Fruit fly (Drosophila melanogaster) whole organism, embryonic: ENCODE results near the gene RpL23A.

Source experiments
- Adf1 ChIP-seq: fragments of 200-800 bp; sonication (Bioruptor generic); IDR thresholded peaks from 2 replicates; pipeline ENCODE4 v1.3.6; 2022; ENCODE audit warnings: missing biosample characterization, missing genetic modification characterization
- CG1233 ChIP-seq: fragments of 200-800 bp; sonication (Bioruptor generic); optimal IDR thresholded peaks from 4 replicates; lab custom pipeline; 2018; ENCODE audit warnings: missing biosample characterization, mild to moderate bottlenecking, missing genetic modification characterization
- CG14667 ChIP-seq: fragments of 200-800 bp; sonication (Bioruptor generic); IDR thresholded peaks from 2 replicates; pipeline ENCODE4 v1.3.6; 2022; ENCODE audit warnings: missing biosample characterization, missing genetic modification characterization
- CG17612 ChIP-seq: fragments of 200-800 bp; sonication (Bioruptor generic); IDR thresholded peaks from 2 replicates; pipeline ENCODE4 v1.3.6; 2022; ENCODE audit warnings: missing biosample characterization, missing genetic modification characterization
- CG17829 ChIP-seq: fragments of 200-800 bp; optimal IDR thresholded peaks from 2 replicates; lab custom pipeline; 2019; ENCODE audit warnings: missing biosample characterization, mild to moderate bottlenecking, missing genetic modification characterization, moderate library complexity
- CG18262 ChIP-seq: fragments of 200-800 bp; optimal IDR thresholded peaks from 3 replicates; lab custom pipeline; 2019; ENCODE audit warnings: missing biosample characterization, mild to moderate bottlenecking, missing genetic modification characterization, moderate library complexity
- CG2712 ChIP-seq: fragments of 200-800 bp; optimal IDR thresholded peaks from 3 replicates; lab custom pipeline; 2019; ENCODE audit warnings: missing biosample characterization, mild to moderate bottlenecking, missing genetic modification characterization, moderate library complexity
- CG2875 ChIP-seq: fragments of 200-800 bp; sonication (Bioruptor generic); optimal IDR thresholded peaks from 2 replicates; lab custom pipeline; 2017; ENCODE audit warnings: missing biosample characterization, mild to moderate bottlenecking, missing genetic modification characterization, missing genetic modification reagents
- CG32772 ChIP-seq: fragments of 200-800 bp; sonication (Bioruptor generic); IDR thresholded peaks from 2 replicates; pipeline ENCODE4 v1.3.6; 2022; ENCODE audit warnings: missing biosample characterization, missing genetic modification characterization
- CG3407 ChIP-seq: fragments of 200-800 bp; sonication (Bioruptor generic); optimal IDR thresholded peaks from 2 replicates; lab custom pipeline; 2018; ENCODE audit warnings: missing biosample characterization, mild to moderate bottlenecking, missing genetic modification characterization
- CG4707 ChIP-seq: fragments of 200-800 bp; sonication (Bioruptor generic); optimal IDR thresholded peaks from 2 replicates; lab custom pipeline; 2018; ENCODE audit warnings: missing biosample characterization, mild to moderate bottlenecking, missing genetic modification characterization, moderate library complexity
- CG4820 ChIP-seq: fragments of 200-800 bp; sonication (Bioruptor generic); optimal IDR thresholded peaks from 3 replicates; lab custom pipeline; 2016; ENCODE audit warnings: missing biosample characterization, missing genetic modification characterization
- CG4854 ChIP-seq: fragments of 200-800 bp; sonication (Bioruptor generic); optimal IDR thresholded peaks from 2 replicates; lab custom pipeline; 2016; ENCODE audit warnings: missing biosample characterization, missing genetic modification characterization, inconsistent platforms
- CG5245 ChIP-seq: fragments of 200-800 bp; sonication (Bioruptor generic); optimal IDR thresholded peaks from 3 replicates; lab custom pipeline; 2016; ENCODE audit warnings: missing biosample characterization, missing genetic modification characterization
- CG6813 ChIP-seq: fragments of 200-800 bp; sonication (Bioruptor generic); optimal IDR thresholded peaks from 2 replicates; lab custom pipeline; 2017; ENCODE audit warnings: missing biosample characterization, missing genetic modification characterization, mild to moderate bottlenecking, moderate library complexity, missing genetic modification reagents
- Camta ChIP-seq: fragments of 200-800 bp; sonication (Bioruptor generic); optimal IDR thresholded peaks from 2 replicates; lab custom pipeline; 2016; ENCODE audit warnings: missing biosample characterization, missing genetic modification characterization
- Deaf1 ChIP-seq: fragments of 200-800 bp; optimal IDR thresholded peaks from 3 replicates; lab custom pipeline; 2019; ENCODE audit warnings: missing biosample characterization, mild to moderate bottlenecking, missing genetic modification characterization, moderate library complexity
- Drgx ChIP-seq: fragments of 200-800 bp; sonication (Bioruptor generic); IDR thresholded peaks from 2 replicates; pipeline ENCODE4 v1.3.6; 2022; ENCODE audit warnings: missing biosample characterization, missing genetic modification characterization
- Fer3 ChIP-seq: fragments of 200-800 bp; sonication (Bioruptor generic); optimal IDR thresholded peaks from 2 replicates; lab custom pipeline; 2018; ENCODE audit warnings: missing biosample characterization, mild to moderate bottlenecking, missing genetic modification characterization, moderate library complexity
- H2.0 ChIP-seq: fragments of 200-800 bp; sonication (Bioruptor generic); IDR thresholded peaks from 2 replicates; pipeline ENCODE4 v1.3.6; 2022; ENCODE audit warnings: missing biosample characterization, missing genetic modification characterization
- HLHmδ ChIP-seq: fragments of 200-800 bp; sonication (Bioruptor generic); optimal IDR thresholded peaks from 2 replicates; lab custom pipeline; 2018; ENCODE audit warnings: missing biosample characterization, mild to moderate bottlenecking, missing genetic modification characterization, moderate library complexity
- MBD-R2 ChIP-seq: fragments of 200-800 bp; sonication (Bioruptor generic); IDR thresholded peaks from 2 replicates; pipeline ENCODE4 v1.3.6; 2022; ENCODE audit warnings: missing biosample characterization, missing genetic modification characterization
- NK7.1 ChIP-seq: fragments of 200-800 bp; sonication (Bioruptor generic); optimal IDR thresholded peaks from 3 replicates; lab custom pipeline; 2016; ENCODE audit warnings: missing biosample characterization, missing genetic modification characterization
- Rx ChIP-seq: fragments of 200-800 bp; sonication (Bioruptor generic); IDR thresholded peaks from 2 replicates; pipeline ENCODE4 v1.3.6; 2022; ENCODE audit warnings: missing biosample characterization, missing genetic modification characterization
- Sox100B ChIP-seq: fragments of 200-800 bp; sonication (Bioruptor generic); optimal IDR thresholded peaks from 3 replicates; lab custom pipeline; 2018; ENCODE audit warnings: missing biosample characterization, mild to moderate bottlenecking, missing genetic modification characterization
- Sox102F ChIP-seq: fragments of 200-800 bp; sonication (Bioruptor generic); optimal IDR thresholded peaks from 2 replicates; lab custom pipeline; 2018; ENCODE audit warnings: missing biosample characterization, mild to moderate bottlenecking, missing genetic modification characterization, moderate library complexity
- Vsx1 ChIP-seq: fragments of 200-800 bp; sonication (Bioruptor generic); optimal IDR thresholded peaks from 2 replicates; lab custom pipeline; 2017; ENCODE audit warnings: missing biosample characterization, mild to moderate bottlenecking, missing genetic modification characterization, missing genetic modification reagents
- abd-A ChIP-seq: fragments of 200-800 bp; sonication (Bioruptor generic); optimal IDR thresholded peaks from 3 replicates; lab custom pipeline; 2019; ENCODE audit warnings: missing biosample characterization, mild to moderate bottlenecking, missing genetic modification characterization, moderate library complexity
- al ChIP-seq: fragments of 200-800 bp; sonication (Bioruptor generic); IDR thresholded peaks from 2 replicates; pipeline ENCODE4 v1.3.6; 2022; ENCODE audit warnings: missing biosample characterization, missing genetic modification characterization
- ci ChIP-seq: fragments of 200-800 bp; sonication (Bioruptor generic); IDR thresholded peaks from 3 replicates; pipeline ENCODE4 v1.3.6; 2022; ENCODE audit warnings: missing biosample characterization, missing genetic modification characterization
- crp ChIP-seq, 2 experiments: fragments of 200-800 bp; sonication (Bioruptor generic); optimal IDR thresholded peaks; 2 replicates in 1 of 2; 3 replicates in 1 of 2; lab custom pipeline; 2017; ENCODE audit warnings: missing biosample characterization in 2 of 2, missing genetic modification characterization in 2 of 2, mild to moderate bottlenecking in 1 of 2, moderate library complexity in 1 of 2
- eyg ChIP-seq: fragments of 200-800 bp; sonication (Bioruptor generic); optimal IDR thresholded peaks from 3 replicates; lab custom pipeline; 2016; ENCODE audit warnings: missing biosample characterization, missing genetic modification characterization
- fu2 ChIP-seq: fragments of 200-800 bp; sonication (Bioruptor generic); optimal IDR thresholded peaks from 2 replicates; lab custom pipeline; 2016; ENCODE audit warnings: missing biosample characterization, missing genetic modification characterization
- gfzf ChIP-seq: fragments of 200-800 bp; sonication (Bioruptor generic); optimal IDR thresholded peaks from 2 replicates; lab custom pipeline; 2016; ENCODE audit warnings: missing biosample characterization, mild to moderate bottlenecking, missing genetic modification characterization, moderate library complexity
- gt ChIP-seq: fragments of 200-800 bp; sonication (Bioruptor generic); IDR thresholded peaks from 2 replicates; pipeline ENCODE4 v1.3.6; 2022; ENCODE audit warnings: missing biosample characterization, missing genetic modification characterization
- her ChIP-seq: fragments of 200-800 bp; sonication (Bioruptor generic); optimal IDR thresholded peaks from 2 replicates; lab custom pipeline; 2016; ENCODE audit warnings: missing biosample characterization, missing genetic modification characterization
- kah ChIP-seq: fragments of 200-800 bp; sonication (Bioruptor generic); optimal IDR thresholded peaks from 2 replicates; lab custom pipeline; 2018; ENCODE audit warnings: missing biosample characterization, mild to moderate bottlenecking, missing genetic modification characterization
- kay ChIP-seq: fragments of 200-800 bp; sonication (Bioruptor generic); optimal IDR thresholded peaks from 2 replicates; lab custom pipeline; 2016; ENCODE audit warnings: missing biosample characterization, missing genetic modification characterization
- lilli ChIP-seq: fragments of 200-800 bp; sonication (Bioruptor generic); optimal IDR thresholded peaks from 3 replicates; lab custom pipeline; 2016; ENCODE audit warnings: missing biosample characterization, missing genetic modification characterization
- lola ChIP-seq, 3 experiments: fragments of >200 bp in 2 of 3; fragments of 200-800 bp in 1 of 3; sonication (Bioruptor generic) in 1 of 3; optimal IDR thresholded peaks; 2 replicates each; lab custom pipeline; 2017 to 2019; ENCODE audit warnings: missing biosample characterization in 3 of 3, missing genetic modification characterization in 3 of 3, mild to moderate bottlenecking in 1 of 3, moderate library complexity in 1 of 3
- nerfin-2 ChIP-seq: fragments of 200-800 bp; sonication (Bioruptor generic); IDR thresholded peaks from 2 replicates; pipeline ENCODE4 v1.3.6; 2022; ENCODE audit warnings: missing biosample characterization, missing genetic modification characterization; ENCODE audit not compliant: partially characterized antibody
- p53 ChIP-seq: fragments of 200-800 bp; sonication (Bioruptor generic); optimal IDR thresholded peaks from 2 replicates; lab custom pipeline; 2016; ENCODE audit warnings: missing biosample characterization, missing genetic modification characterization
- pan ChIP-seq, 4 experiments: fragments of >200 bp in 3 of 4; fragments of 200-800 bp in 1 of 4; sonication (Bioruptor generic) in 1 of 4; optimal IDR thresholded peaks in 3 of 4; IDR thresholded peaks in 1 of 4; 2 replicates each; pipeline versions ENCODE4 v1.3.6 to Lab custom; 2017 to 2022; ENCODE audit warnings: missing biosample characterization in 2 of 4, missing genetic modification characterization in 2 of 4, mixed read lengths in 1 of 4
- phol ChIP-seq: fragments of 200-800 bp; sonication (Bioruptor generic); optimal IDR thresholded peaks from 3 replicates; lab custom pipeline; 2018; ENCODE audit warnings: missing biosample characterization, mild to moderate bottlenecking, missing genetic modification characterization, moderate library complexity
- pum ChIP-seq: fragments of 200-800 bp; sonication (Bioruptor generic); optimal IDR thresholded peaks from 2 replicates; lab custom pipeline; 2016; ENCODE audit warnings: missing biosample characterization, missing genetic modification characterization
- slbo ChIP-seq: fragments of 200-800 bp; sonication (Bioruptor generic); IDR thresholded peaks from 2 replicates; pipeline ENCODE4 v1.3.6; 2022; ENCODE audit warnings: missing biosample characterization, missing genetic modification characterization
- tin ChIP-seq: fragments of 200-800 bp; sonication (Bioruptor generic); optimal IDR thresholded peaks from 3 replicates; lab custom pipeline; 2016; ENCODE audit warnings: missing biosample characterization, missing genetic modification characterization
- tup ChIP-seq: fragments of 200-800 bp; sonication (Bioruptor generic); optimal IDR thresholded peaks from 2 replicates; lab custom pipeline; 2016; ENCODE audit warnings: missing biosample characterization, mild to moderate bottlenecking, missing genetic modification characterization, moderate library complexity

RpL23A gene

DNA sequence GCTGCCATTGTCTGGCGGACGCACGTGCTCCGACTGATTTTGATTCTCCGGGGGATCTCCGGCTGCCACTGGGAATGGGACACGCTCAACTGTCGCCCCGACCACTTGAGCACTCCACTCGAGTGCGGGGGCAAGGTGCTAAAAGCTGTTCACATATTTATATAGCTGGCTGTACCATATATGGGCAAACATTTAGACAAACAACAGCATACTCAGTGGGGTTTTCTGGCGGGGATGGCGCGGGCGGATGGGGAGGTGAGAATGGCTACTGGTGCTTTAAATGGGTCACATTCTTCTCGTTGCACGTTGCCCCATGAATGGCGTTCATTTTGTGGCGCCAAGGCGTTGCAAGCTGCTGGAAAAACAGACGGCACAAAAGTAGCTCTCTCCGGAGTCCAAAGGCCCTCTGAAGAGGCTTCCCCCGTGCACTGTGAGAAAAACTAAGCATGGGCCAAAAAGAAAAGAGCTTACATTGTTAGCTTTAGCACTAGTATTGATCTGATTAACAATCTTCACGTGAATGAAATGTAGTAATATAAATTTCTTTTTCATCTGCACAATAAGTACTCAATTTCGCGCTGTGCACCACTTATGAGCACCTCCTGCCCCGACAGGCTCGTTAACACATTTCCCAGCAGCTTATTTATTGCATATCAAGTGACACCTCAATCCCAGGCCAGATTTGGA lies 22.4 kb upstream of the RpL23A start (continued):
- no peak for TF ChIP-seq pan (optimal IDR thresholded peaks at IDR 0.05; lab: Kevin White, UChicago)
- TF ChIP-seq pan (GFP tag; optimal IDR thresholded peaks at IDR 0.05 in 1 of 2, IDR thresholded peaks at IDR 0.05 in 1 of 2), result no peak
- peak; percentile 68 for TF ChIP-seq CG2875
- TF ChIP-seq CG6813, result peak; percentile 57
- TF ChIP-seq NK7.1 (GFP tag; lab: Kevin White, UChicago), result no peak
- TF ChIP-seq tup (GFP tag; lab: Kevin White, UChicago), result peak; percentile 30
- TF ChIP-seq lilli (GFP tag; lab: Kevin White, UChicago), result peak; percentile 1
- peak; percentile 75 for TF ChIP-seq Drgx
- TF ChIP-seq Deaf1 (tag; lab: Kevin White, UChicago), result no peak
- TF ChIP-seq CG3407 (GFP tag; lab: Kevin White, UChicago), result peak; percentile 57
- TF ChIP-seq Fer3 (tag; lab: Kevin White, UChicago), result no peak
- TF ChIP-seq phol, result peak; percentile 54
- TF ChIP-seq CG32772 (GFP tag; lab: Robert Waterston, UW), result peak; percentile 52; the same call in 1 of the 2 replicates
- TF ChIP-seq tin (GFP tag; lab: Kevin White, UChicago), result peak; percentile 54
- TF ChIP-seq CG4707 (GFP tag; lab: Kevin White, UChicago), result peak; percentile 34
- TF ChIP-seq lola (GFP tag; optimal IDR thresholded peaks at IDR 0.05; lab: Kevin White, UChicago), result peak in 1 of 3 experiments; percentile 43
- no peak for TF ChIP-seq her (GFP tag; lab: Kevin White, UChicago)
- peak; percentile 1 for TF ChIP-seq Camta (GFP tag; lab: Kevin White, UChicago)
- no peak for TF ChIP-seq fu2 (GFP tag; lab: Kevin White, UChicago)
- peak; percentile 30; the same call in 1 of the 2 replicates for TF ChIP-seq gt
- peak; percentile 50 for TF ChIP-seq CG4820
- peak; percentile 20 for TF ChIP-seq CG17829 (tag; lab: Kevin White, UChicago)
- TF ChIP-seq crp (GFP tag; optimal IDR thresholded peaks at IDR 0.05; lab: Kevin White, UChicago), result no peak
- TF ChIP-seq CG17612, result peak; percentile 15; the same call in 1 of the 2 replicates
- TF ChIP-seq HLHmδ, result peak; percentile 73
- no peak for TF ChIP-seq nerfin-2 (GFP tag; lab: Robert Waterston, UW)
- peak; percentile 9; the same call in 1 of the 2 replicates for TF ChIP-seq CG14667 (GFP tag; lab: Robert Waterston, UW)
- peak; percentile 58 for TF ChIP-seq ci (GFP tag; lab: Robert Waterston, UW)
- peak; percentile 46 for TF ChIP-seq Vsx1 (GFP tag; lab: Kevin White, UChicago)
- no peak for TF ChIP-seq al
- peak; percentile 60 for TF ChIP-seq CG18262 (tag; lab: Kevin White, UChicago)
- no peak for TF ChIP-seq MBD-R2
- TF ChIP-seq slbo (GFP tag; lab: Robert Waterston, UW), result peak; percentile 28; the same call in 1 of the 2 replicates
- TF ChIP-seq eyg (GFP tag; lab: Kevin White, UChicago), result no peak
- no peak for TF ChIP-seq gfzf (GFP tag; lab: Kevin White, UChicago)
- no peak for TF ChIP-seq CG1233
- TF ChIP-seq H2.0 (GFP tag; lab: Robert Waterston, UW), result peak; percentile 36
- TF ChIP-seq CG2712, result peak; percentile 58
- TF ChIP-seq abd-A (tag; lab: Kevin White, UChicago), result no peak
- TF ChIP-seq CG4854 (GFP tag; lab: Kevin White, UChicago), result no peak
- peak; percentile 22 for TF ChIP-seq CG5245 (GFP tag; lab: Kevin White, UChicago)
- peak; percentile 9 for TF ChIP-seq kay (GFP tag; lab: Kevin White, UChicago)
- TF ChIP-seq p53 (GFP tag; lab: Kevin White, UChicago), result peak; percentile 15
- TF ChIP-seq Adf1, result no peak
- peak; percentile 12 for TF ChIP-seq Sox102F (GFP tag; lab: Kevin White, UChicago)
- TF ChIP-seq pum, result peak; percentile 30
- no peak for TF ChIP-seq Rx (GFP tag; lab: Robert Waterston, UW)
- no peak for TF ChIP-seq kah (GFP tag; lab: Kevin White, UChicago)
- peak; percentile 36 for TF ChIP-seq Sox100B (GFP tag; lab: Kevin White, UChicago)
